Worm (Caenorhabditis elegans): ENCODE measurements around the gene sta-2.

- TF ChIP-seq ztf-11 (tag; optimal IDR thresholded peaks at IDR 0.05), result no peak
- TF ChIP-seq snpc-4 (tag; optimal IDR thresholded peaks at IDR 0.05), result no peak
- no peak for TF ChIP-seq nhr-77 (tag; optimal IDR thresholded peaks at IDR 0.05)
- TF ChIP-seq nhr-237 (tag; optimal IDR thresholded peaks at IDR 0.05), result no peak
- TF ChIP-seq ZK546.5 (tag; optimal IDR thresholded peaks at IDR 0.05), result no peak
Observed at ce11 chrV:9758437-9758836, 17.4 kb downstream of the sta-2 start.
